Worm (Caenorhabditis elegans) whole organism, L4 larva: Measurements from ENCODE around the gene C46C11.3.

ENCODE experiments used
- egl-27 ChIP-seq: sonication (generic microtip); optimal IDR thresholded peaks from 3 replicates; lab custom pipeline; 2017; ENCODE audit warnings: missing biosample characterization, missing genetic modification reagents, missing genetic modification characterization
- jun-1 ChIP-seq: fragments of 150-350 bp; optimal IDR thresholded peaks from 2 replicates; lab custom pipeline; 2014; ENCODE audit warnings: missing biosample characterization, missing genetic modification reagents, missing genetic modification characterization
- rbr-2 ChIP-seq: sonication (generic microtip); optimal IDR thresholded peaks from 2 replicates; lab custom pipeline; 2016; ENCODE audit warnings: missing genotype, missing genetic modification characterization, missing compliant biosample characterization

- no peak for TF ChIP-seq egl-27
- TF ChIP-seq rbr-2, result no peak
- no peak for TF ChIP-seq jun-1 (tag; lab: Kevin White, UChicago)
Observed at ce11 chrX:4578581-4578980, 43.5 kb upstream of the C46C11.3 start.
